Worm (Caenorhabditis elegans): ENCODE data around the gene F47C12.13.

F47C12.13 gene

DNA sequence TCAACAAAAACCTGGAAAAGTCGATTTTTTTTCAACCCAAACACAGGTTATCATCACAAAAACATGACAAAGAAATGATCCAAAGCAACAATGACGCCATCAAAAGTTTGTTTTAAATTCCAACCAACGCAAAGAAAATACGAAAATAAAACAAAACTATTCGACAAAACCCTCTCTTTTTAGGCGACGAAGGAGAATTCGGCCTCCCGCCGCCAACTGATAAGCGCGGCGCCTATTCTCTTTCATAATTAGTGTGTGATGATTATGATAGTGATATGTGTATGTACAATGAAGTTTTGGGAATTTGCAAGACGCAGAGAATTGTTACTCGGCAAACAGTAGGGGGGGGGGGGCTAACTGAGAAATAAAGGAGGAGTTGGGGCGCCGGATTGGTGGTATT, 35.1 kb upstream of the F47C12.13 start:
- TF ChIP-seq pqm-1 (tag; optimal IDR thresholded peaks at IDR 0.05) (peak; percentile 41), nhr-25 (tag; optimal IDR thresholded peaks at IDR 0.05) (peak; percentile 33), ama-1 (optimal IDR thresholded peaks at IDR 0.05) (peak; percentile 60), unc-62 (GFP tag; optimal IDR thresholded peaks at IDR 0.05) (no peak), jun-1 (tag; optimal IDR thresholded peaks at IDR 0.05) (peak; percentile 15), elt-2 (tag; optimal IDR thresholded peaks at IDR 0.05) (peak; percentile 75), egl-5 (tag; optimal IDR thresholded peaks at IDR 0.05) (no peak), nhr-23 (tag; optimal IDR thresholded peaks at IDR 0.05) (no peak)

DNA sequence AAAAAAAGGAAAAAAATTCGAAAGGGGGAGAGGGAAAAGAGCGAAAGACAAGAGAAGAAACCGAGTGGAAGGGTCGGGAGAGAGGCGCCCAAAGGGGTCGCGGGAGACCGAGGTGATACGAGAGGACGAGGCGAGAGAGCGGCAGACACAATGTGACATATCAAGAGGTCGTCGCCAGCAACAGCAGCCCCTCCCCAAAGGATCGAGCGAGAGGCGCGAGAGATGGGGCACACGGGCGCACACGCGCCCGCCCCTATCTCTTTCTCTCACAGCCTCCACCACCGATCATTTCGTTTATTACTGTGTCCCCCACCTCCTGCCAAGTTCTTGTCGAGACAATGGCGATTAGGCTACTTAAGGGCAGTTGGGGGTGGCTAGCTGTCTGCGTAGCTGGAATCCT, 34.0 kb upstream of the F47C12.13 start:
- no peak for TF ChIP-seq nhr-28 (tag; optimal IDR thresholded peaks at IDR 0.05)
- no peak for TF ChIP-seq egl-5 (tag; optimal IDR thresholded peaks at IDR 0.05)
- peak; percentile 26 for TF ChIP-seq tbx-2 (tag; optimal IDR thresholded peaks at IDR 0.05)
- peak; percentile 91 for TF ChIP-seq lin-39 (tag; optimal IDR thresholded peaks at IDR 0.05)
- peak; percentile 54 for TF ChIP-seq jun-1 (tag; optimal IDR thresholded peaks at IDR 0.05)
- TF ChIP-seq daf-12 (tag; optimal IDR thresholded peaks at IDR 0.05): no peak
- peak; percentile 78 for TF ChIP-seq skn-1 (tag; optimal IDR thresholded peaks at IDR 0.05)
- TF ChIP-seq ama-1 (optimal IDR thresholded peaks at IDR 0.05): peak; percentile 26
- TF ChIP-seq R02D3.7 (tag; optimal IDR thresholded peaks at IDR 0.05): no peak
- TF ChIP-seq egl-27 (tag; optimal IDR thresholded peaks at IDR 0.05): peak; percentile 59
- TF ChIP-seq sea-2 (GFP tag; optimal IDR thresholded peaks at IDR 0.05): no peak
- TF ChIP-seq nhr-76 (tag; optimal IDR thresholded peaks at IDR 0.05): no peak
- peak; percentile 22 for TF ChIP-seq pqm-1 (tag; optimal IDR thresholded peaks at IDR 0.05)
- TF ChIP-seq ZK546.5 (tag; optimal IDR thresholded peaks at IDR 0.05): no peak
- peak; percentile 84 for TF ChIP-seq elt-2 (tag; optimal IDR thresholded peaks at IDR 0.05)
- TF ChIP-seq snpc-4 (tag; optimal IDR thresholded peaks at IDR 0.05): peak; percentile 62
- peak; percentile 40 for TF ChIP-seq mdl-1 (tag; optimal IDR thresholded peaks at IDR 0.05)
- TF ChIP-seq nhr-43 (tag; optimal IDR thresholded peaks at IDR 0.05; ENCODE audit: poor library complexity, severe bottlenecking): peak; percentile 41
- TF ChIP-seq nfya-1 (tag; optimal IDR thresholded peaks at IDR 0.05; ENCODE audit: insufficient read depth): peak; percentile 54
- TF ChIP-seq ceh-9 (tag; optimal IDR thresholded peaks at IDR 0.05): no peak
- TF ChIP-seq lin-15B (tag; optimal IDR thresholded peaks at IDR 0.05): peak; percentile 3
- peak; percentile 17 for TF ChIP-seq elt-1 (tag; optimal IDR thresholded peaks at IDR 0.05)
- peak; percentile 55 for TF ChIP-seq nhr-23 (tag; optimal IDR thresholded peaks at IDR 0.05)
- TF ChIP-seq unc-62 (GFP tag; optimal IDR thresholded peaks at IDR 0.05): no peak
- TF ChIP-seq ztf-4 (tag; optimal IDR thresholded peaks at IDR 0.05): no peak
- peak; percentile 47 for TF ChIP-seq hmg-11 (tag; optimal IDR thresholded peaks at IDR 0.05)
- no peak for TF ChIP-seq fkh-10 (GFP tag; optimal IDR thresholded peaks at IDR 0.05)
- TF ChIP-seq ceh-16 (tag; optimal IDR thresholded peaks at IDR 0.05): no peak
- peak; percentile 77 for TF ChIP-seq pha-4 (tag; optimal IDR thresholded peaks at IDR 0.05)
- no peak for TF ChIP-seq elt-3 (tag; optimal IDR thresholded peaks at IDR 0.05)
- peak; percentile 89 for TF ChIP-seq nhr-25 (tag; optimal IDR thresholded peaks at IDR 0.05)

DNA sequence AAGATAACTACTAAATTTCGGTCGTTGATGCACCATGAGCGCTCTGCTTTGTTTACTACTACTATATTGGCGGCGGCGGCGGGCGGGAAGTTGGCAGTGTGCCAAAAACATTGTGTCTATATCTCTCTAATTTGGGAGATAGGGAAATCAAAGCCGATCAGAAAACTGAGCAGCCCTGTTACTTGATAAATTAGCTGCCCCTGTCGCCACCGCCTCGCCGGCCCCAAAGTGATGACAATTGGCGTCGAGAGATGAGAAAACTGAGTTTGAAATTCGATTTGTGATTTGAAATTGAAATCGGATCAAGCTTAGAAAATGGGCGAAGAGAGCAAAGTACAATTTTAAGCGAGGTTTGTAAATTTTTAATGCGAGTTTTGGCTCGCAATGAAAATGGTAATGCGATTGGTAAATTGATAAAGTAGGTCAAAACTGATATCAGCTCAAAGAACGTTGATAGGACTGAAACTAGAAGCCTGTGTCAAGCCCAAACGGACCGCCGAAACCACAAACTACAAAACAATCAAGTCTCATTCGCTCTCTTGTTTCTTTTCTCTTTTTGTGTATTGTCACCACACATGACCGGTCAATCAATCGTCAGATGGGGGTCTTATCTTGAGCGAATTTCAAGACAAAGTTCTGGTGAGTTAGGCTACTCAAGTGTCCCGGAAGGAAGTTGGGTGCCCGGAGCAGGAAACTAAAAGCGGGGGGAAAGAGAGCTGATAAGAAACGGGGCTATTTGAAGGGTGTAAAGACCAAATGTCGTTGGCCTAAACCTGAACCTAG, 33.1 kb upstream of the F47C12.13 start:
- TF ChIP-seq elt-3 (tag; optimal IDR thresholded peaks at IDR 0.05): no peak
- TF ChIP-seq ZK546.5 (tag; optimal IDR thresholded peaks at IDR 0.05): no peak
- TF ChIP-seq elt-1 (tag; optimal IDR thresholded peaks at IDR 0.05): no peak
- peak; percentile 4 for TF ChIP-seq pqm-1 (tag; optimal IDR thresholded peaks at IDR 0.05)
- no peak for TF ChIP-seq skn-1 (tag; optimal IDR thresholded peaks at IDR 0.05)
- TF ChIP-seq ztf-4 (tag; optimal IDR thresholded peaks at IDR 0.05): no peak
- no peak for TF ChIP-seq unc-62 (GFP tag; optimal IDR thresholded peaks at IDR 0.05)
- TF ChIP-seq nhr-28 (tag; optimal IDR thresholded peaks at IDR 0.05): no peak
- TF ChIP-seq ama-1 (optimal IDR thresholded peaks at IDR 0.05): no peak
- no peak for TF ChIP-seq daf-12 (tag; optimal IDR thresholded peaks at IDR 0.05)
- no peak for TF ChIP-seq mdl-1 (tag; optimal IDR thresholded peaks at IDR 0.05)
- no peak for TF ChIP-seq lin-39 (tag; optimal IDR thresholded peaks at IDR 0.05)
- peak; percentile 68 for TF ChIP-seq elt-2 (tag; optimal IDR thresholded peaks at IDR 0.05)
- peak; percentile 34 for TF ChIP-seq jun-1 (tag; optimal IDR thresholded peaks at IDR 0.05)
- no peak for TF ChIP-seq snpc-4 (tag; optimal IDR thresholded peaks at IDR 0.05)
- no peak for TF ChIP-seq lin-15B (tag; optimal IDR thresholded peaks at IDR 0.05)

- TF ChIP-seq eor-1 (tag; optimal IDR thresholded peaks at IDR 0.05) (no peak), egl-5 (tag; optimal IDR thresholded peaks at IDR 0.05) (peak; percentile 62), lin-39 (tag; optimal IDR thresholded peaks at IDR 0.05) (peak; percentile 84), mdl-1 (tag; optimal IDR thresholded peaks at IDR 0.05) (peak; percentile 92), pha-4 (tag; optimal IDR thresholded peaks at IDR 0.05) (peak; percentile 61), jun-1 (tag; optimal IDR thresholded peaks at IDR 0.05) (peak; percentile 14), nhr-25 (tag; optimal IDR thresholded peaks at IDR 0.05) (peak; percentile 81), skn-1 (tag; optimal IDR thresholded peaks at IDR 0.05) (peak; percentile 1), elt-1 (tag; optimal IDR thresholded peaks at IDR 0.05) (peak; percentile 3), nhr-77 (tag; optimal IDR thresholded peaks at IDR 0.05) (no peak), fos-1 (tag; optimal IDR thresholded peaks at IDR 0.05) (no peak), nhr-76 (tag; optimal IDR thresholded peaks at IDR 0.05) (no peak), mml-1 (tag; optimal IDR thresholded peaks at IDR 0.05) (no peak), nhr-23 (tag; optimal IDR thresholded peaks at IDR 0.05) (peak; percentile 21), egl-27 (tag; optimal IDR thresholded peaks at IDR 0.05) (no peak), lsy-12 (tag; optimal IDR thresholded peaks at IDR 0.05) (peak; percentile 69), elt-2 (tag; optimal IDR thresholded peaks at IDR 0.05) (peak; percentile 32), nhr-43 (tag; optimal IDR thresholded peaks at IDR 0.05; ENCODE audit: poor library complexity, severe bottlenecking) (peak; percentile 83), nfya-1 (tag; optimal IDR thresholded peaks at IDR 0.05; ENCODE audit: insufficient read depth) (peak; percentile 76), ama-1 (optimal IDR thresholded peaks at IDR 0.05) (peak; percentile 82), pqm-1 (tag; optimal IDR thresholded peaks at IDR 0.05) (peak; percentile 35), snpc-4 (tag; optimal IDR thresholded peaks at IDR 0.05) (peak; percentile 31)
These were observed 31.7 kb upstream of the F47C12.13 start for ce11 chrIV:4025923-4026322.

Data from whole organism, L3 larva.